Worm (Caenorhabditis elegans) whole organism, dauer: ENCODE data around the gene Y51A2A.4.

ENCODE experiments used
- unc-62 ChIP-seq: sonication (generic microtip); optimal IDR thresholded peaks from 2 replicates; lab custom pipeline; 2017; ENCODE audit warnings: missing biosample characterization, missing genetic modification reagents, missing genetic modification characterization

Gene Y51A2A.4

ce11 chrV:18290642-18291041 is at the start of gene Y51A2A.4:
Gene Y51A2A.4, plus strand, starts transcription at chrV:18290942.
- TF ChIP-seq unc-62 (GFP tag; lab: Kevin White, UChicago) = no peak

DNA sequence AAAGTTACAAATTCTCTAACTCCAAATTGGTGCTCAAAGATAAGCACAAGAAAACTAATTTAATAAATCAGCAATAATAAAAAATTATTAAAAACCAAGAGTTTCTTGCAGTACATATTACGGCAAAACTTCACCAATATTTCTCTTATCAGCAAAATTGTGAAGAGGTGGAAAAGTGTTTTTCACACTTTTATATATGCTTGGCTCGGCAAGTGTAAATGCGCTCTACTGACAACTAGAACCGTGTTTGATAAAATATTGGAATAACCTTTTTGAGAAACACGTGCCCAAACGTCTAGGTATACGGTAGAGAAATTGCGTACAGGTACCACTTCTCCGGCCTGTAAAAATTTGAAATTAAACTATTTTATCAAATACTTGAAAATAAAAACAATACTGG is 49.4 kb upstream of the Y51A2A.4 start, which contains the start of gene R10E8.8:
R10E8.8 (minus strand) TSS at position 343 of the 400 bp plus-strand sequence.
- no peak for TF ChIP-seq unc-62 (GFP tag; lab: Kevin White, UChicago)

DNA sequence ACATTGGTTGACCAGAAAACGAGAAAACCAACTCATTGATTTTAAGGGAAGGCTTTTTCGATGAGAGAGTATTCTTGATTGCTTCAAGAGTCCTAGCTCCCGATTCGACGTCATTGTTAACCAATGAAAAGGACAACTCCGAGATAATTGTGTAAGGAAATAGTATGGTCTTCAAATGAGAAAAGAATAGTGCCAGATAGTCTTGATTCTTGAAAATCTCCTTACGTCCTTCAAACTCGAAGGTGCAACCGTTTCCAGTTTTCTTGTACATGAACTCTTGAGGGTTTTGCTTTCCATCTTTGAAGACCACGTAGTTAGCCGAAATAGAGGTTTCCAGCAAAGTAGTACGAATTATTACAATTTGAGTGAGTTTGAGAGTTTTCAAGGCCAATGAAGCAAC is 47.5 kb upstream of the Y51A2A.4 start:
- no peak for TF ChIP-seq unc-62 (GFP tag; lab: Kevin White, UChicago)

ce11 chrV:18244408-18244807 is 46.3 kb upstream of the Y51A2A.4 start:
- TF ChIP-seq unc-62 (GFP tag; lab: Kevin White, UChicago) = no peak

DNA sequence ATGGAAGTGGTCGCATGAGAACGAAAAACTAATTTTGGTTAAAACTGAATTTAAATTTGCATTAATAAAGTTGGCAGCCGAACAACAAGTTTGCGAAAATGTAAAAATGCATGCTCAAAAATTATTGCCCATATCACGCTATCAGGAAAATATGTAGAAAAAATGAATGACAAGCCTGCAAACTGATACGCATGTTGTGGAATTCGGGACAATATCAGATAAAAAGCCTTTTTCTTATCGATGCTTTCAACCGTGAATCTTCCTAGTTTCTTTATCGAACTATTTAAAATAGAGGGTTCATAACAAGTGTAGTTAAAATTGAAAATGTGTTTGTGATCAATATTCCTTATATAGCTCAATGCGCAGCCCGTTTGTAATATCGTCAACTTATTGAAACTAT is 44.7 kb upstream of the Y51A2A.4 start:
- TF ChIP-seq unc-62 (GFP tag; lab: Kevin White, UChicago) = no peak

- no peak for TF ChIP-seq unc-62 (GFP tag; lab: Kevin White, UChicago)
Measured at ce11 chrV:18252239-18252638, 38.5 kb upstream of the Y51A2A.4 start, which contains the start of gene R10E8.1. Gene R10E8.1, minus strand, starts transcription at chrV:18252416.

DNA sequence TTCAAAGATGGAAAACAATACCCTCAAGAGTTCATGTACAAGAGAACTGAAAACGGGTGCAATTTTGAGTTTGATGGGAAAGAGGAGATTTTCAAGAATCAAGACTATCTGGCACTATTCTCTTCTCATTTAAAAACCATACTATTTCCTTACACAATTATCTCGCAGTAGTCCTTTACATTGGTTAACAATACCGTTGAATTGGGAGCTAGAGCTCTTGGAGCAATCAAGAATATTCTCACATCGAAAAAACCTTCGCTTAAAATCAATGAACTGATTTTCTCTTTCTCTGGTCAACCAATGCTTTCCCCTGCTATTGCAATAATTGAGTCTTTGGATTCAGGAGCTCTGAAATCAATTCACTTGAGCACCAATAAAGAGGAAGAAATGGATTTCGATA is 37.2 kb upstream of the Y51A2A.4 start, which contains the start of gene R10E8.2:
R10E8.2 (plus strand) TSS at position 301 of the 400 bp plus-strand sequence.
- no peak for TF ChIP-seq unc-62 (GFP tag; lab: Kevin White, UChicago)

DNA sequence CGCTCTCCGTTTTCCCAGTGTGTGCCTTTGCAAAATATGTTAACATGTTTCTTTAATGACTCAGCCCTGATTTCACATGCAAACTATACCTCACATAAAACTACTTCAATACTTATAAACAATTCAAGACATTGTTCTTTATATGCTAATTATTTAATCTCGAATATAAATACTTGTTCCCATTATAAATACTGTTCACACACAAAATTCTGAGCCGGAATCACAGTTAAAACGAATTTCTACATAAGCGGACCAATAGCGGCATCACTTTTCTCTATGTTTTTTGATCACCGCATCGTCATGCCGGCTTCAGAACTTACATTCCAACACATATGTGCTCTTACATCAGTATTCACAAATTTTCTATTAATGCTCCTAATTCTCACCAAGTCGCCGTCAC is 36.3 kb upstream of the Y51A2A.4 start, which contains the start of gene R10E8.5:
R10E8.5 (plus strand) TSS at position 301 of the 400 bp plus-strand sequence.
- no peak for TF ChIP-seq unc-62 (GFP tag; lab: Kevin White, UChicago)

- TF ChIP-seq unc-62 (GFP tag; lab: Kevin White, UChicago) = no peak
Measured at ce11 chrV:18265514-18265913, 25.2 kb upstream of the Y51A2A.4 start.

DNA sequence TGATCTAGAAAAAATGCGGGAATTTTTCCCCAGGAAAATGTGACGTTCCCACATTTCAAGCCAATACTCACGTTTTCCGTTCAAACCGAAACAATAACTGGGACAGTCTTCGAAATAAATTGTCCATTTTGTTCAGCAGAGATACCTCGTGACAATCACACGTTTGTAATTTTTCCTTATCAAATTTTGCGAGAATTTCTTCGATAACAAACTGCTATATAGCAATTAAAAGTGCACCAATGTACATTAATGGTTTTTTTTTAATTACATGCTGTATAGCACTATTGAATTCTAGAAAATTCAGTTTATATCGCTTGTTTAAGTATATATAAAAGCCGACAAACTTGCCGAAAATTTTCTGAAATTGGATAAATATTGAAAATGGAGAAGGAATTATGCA is 24.5 kb upstream of the Y51A2A.4 start, which contains the start of gene R10E8.6:
R10E8.6 (minus strand) TSS at position 154 of the 400 bp plus-strand sequence.
- TF ChIP-seq unc-62 (GFP tag; lab: Kevin White, UChicago) = no peak

ce11 chrV:18268744-18269143 is 22.0 kb upstream of the Y51A2A.4 start, which contains the start of gene fbxa-213:
Gene fbxa-213, minus strand, starts transcription at chrV:18268844.
- TF ChIP-seq unc-62 (GFP tag; lab: Kevin White, UChicago) = no peak

DNA sequence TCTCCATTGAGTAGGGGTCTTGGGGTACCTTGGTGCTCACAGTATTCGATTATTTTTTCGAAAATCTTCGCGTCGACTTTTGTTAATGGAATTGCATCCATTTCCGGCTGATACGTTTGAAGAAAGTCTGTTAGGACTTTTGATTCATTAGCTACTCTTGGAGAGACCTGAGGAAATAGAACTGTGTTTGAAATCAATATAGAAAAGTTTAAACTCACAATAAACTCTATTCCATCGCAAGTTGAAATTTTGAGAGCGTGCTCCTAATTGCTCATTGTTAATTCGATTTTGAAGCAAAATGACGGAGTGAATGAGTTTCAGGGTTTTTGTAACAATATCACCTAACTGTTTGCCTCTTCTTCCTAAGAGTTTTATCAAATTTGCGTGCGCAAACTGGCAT is 20.9 kb upstream of the Y51A2A.4 start, which contains the start of gene skr-6:
skr-6 (minus strand) TSS at position 101 of the 400 bp plus-strand sequence.
- TF ChIP-seq unc-62 (GFP tag; lab: Kevin White, UChicago) = no peak

DNA sequence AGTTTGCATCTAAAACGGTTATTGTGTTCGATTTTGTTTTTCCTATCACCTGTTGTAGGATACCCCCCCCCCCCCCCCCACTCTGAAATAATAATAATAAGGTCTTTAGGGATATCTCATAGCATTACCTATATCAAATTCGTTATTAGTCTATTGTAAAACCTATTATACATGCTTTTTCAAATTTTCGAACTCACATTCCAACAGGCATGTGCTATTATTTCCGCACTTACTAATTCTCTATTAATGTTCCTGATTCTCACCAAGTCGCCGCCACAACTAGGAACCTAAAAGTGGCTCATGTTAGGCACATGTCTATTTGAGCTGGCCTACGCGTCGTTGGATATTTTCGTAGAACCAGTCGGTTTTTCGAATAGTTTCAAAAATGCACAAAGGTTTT is 20.3 kb upstream of the Y51A2A.4 start, which contains the start of gene Y37H2C.4:
Y37H2C.4 (plus strand) TSS at position 301 of the 400 bp plus-strand sequence.
- TF ChIP-seq unc-62 (GFP tag; lab: Kevin White, UChicago) = no peak

DNA sequence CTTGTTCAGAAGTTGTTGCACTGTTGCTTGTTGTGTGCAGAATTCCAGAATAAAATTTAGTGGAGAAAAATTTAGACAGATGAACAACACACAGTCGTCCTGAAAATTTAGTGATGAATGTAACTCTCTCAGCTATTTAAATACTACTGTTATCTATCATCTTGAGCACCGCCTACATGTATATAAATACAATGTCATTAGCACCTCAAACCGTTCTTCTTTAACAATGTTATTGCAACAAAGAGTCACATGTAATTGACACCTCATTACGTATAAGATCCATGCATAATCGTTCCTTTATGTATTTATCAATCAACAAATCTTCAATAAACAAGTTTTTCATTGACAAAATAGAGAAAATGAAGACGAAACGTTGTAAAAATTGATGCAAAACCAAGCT is 10.0 kb upstream of the Y51A2A.4 start, which contains the start of gene Y51A2A.16:
Y51A2A.16 (minus strand) TSS at position 101 of the 400 bp plus-strand sequence.
- TF ChIP-seq unc-62 (GFP tag; lab: Kevin White, UChicago) = no peak

- no peak for TF ChIP-seq unc-62 (GFP tag; lab: Kevin White, UChicago)
Measured at ce11 chrV:18282597-18282996, 8.1 kb upstream of the Y51A2A.4 start, which contains the start of gene clec-247. Gene clec-247, plus strand, starts transcription at chrV:18282897.

- no peak for TF ChIP-seq unc-62 (GFP tag; lab: Kevin White, UChicago)
Measured at ce11 chrV:18292295-18292694, 1.6 kb downstream of the Y51A2A.4 start, which contains the start of gene Y51A2A.12. Gene Y51A2A.12, plus strand, starts transcription at chrV:18292595.

DNA sequence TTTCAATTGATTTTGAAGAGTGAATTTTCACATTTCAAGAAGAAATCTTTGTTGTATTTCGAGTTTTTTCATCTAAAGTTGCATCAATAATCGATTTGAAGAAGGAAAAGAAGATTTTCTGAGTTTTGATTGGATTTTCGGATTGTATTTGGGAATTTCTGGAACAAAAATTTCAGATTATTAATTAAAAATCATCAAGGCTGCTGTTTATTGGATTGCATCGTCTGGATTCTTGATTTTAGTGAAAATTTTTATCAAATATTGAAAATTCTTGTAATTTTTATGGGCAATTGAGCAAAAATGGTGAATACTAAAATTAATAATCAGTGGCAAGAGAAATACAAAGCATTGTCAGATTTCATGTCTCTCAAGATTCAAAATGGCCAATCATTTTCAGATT is 7.8 kb downstream of the Y51A2A.4 start, which contains the start of gene Y51A2A.5:
Y51A2A.5 (plus strand) TSS at position 301 of the 400 bp plus-strand sequence.
- TF ChIP-seq unc-62 (GFP tag; lab: Kevin White, UChicago) = no peak
